Worm (Caenorhabditis elegans) whole organism, late embryonic: ENCODE results near the gene btb-9.

ENCODE experiments used
- C38D4.7 ChIP-seq: fragments of 200-800 bp; sonication (Bioruptor generic); optimal IDR thresholded peaks from 2 replicates; lab custom pipeline; 2018; ENCODE audit warnings: mild to moderate bottlenecking, missing genetic modification characterization, moderate library complexity, missing compliant biosample characterization
- T23F11.4 ChIP-seq: fragments of 200-800 bp; sonication (Bioruptor generic); optimal IDR thresholded peaks from 2 replicates; lab custom pipeline; 2018; ENCODE audit warnings: mild to moderate bottlenecking, missing genetic modification characterization, missing compliant biosample characterization
- Y22D7AL.16 ChIP-seq: sonication (generic microtip); optimal IDR thresholded peaks from 2 replicates; lab custom pipeline; 2016; ENCODE audit warnings: missing genetic modification characterization, missing compliant biosample characterization
- ama-1 ChIP-seq: fragments of 150-350 bp; optimal IDR thresholded peaks from 2 replicates; lab custom pipeline; 2014
- ceh-18 ChIP-seq: sonication (generic microtip); optimal IDR thresholded peaks from 2 replicates; lab custom pipeline; 2016; ENCODE audit warnings: missing genetic modification characterization, missing compliant biosample characterization
- ceh-22 ChIP-seq: sonication (generic microtip); optimal IDR thresholded peaks from 2 replicates; lab custom pipeline; 2017; ENCODE audit warnings: missing biosample characterization, missing genetic modification characterization
- ceh-24 ChIP-seq: sonication (generic microtip); optimal IDR thresholded peaks from 2 replicates; lab custom pipeline; 2016; ENCODE audit warnings: mild to moderate bottlenecking, missing genetic modification characterization, missing compliant biosample characterization
- ceh-34 ChIP-seq: sonication (generic microtip); optimal IDR thresholded peaks from 2 replicates; lab custom pipeline; 2016; ENCODE audit warnings: mild to moderate bottlenecking, missing genetic modification characterization, missing compliant biosample characterization
- ceh-45 ChIP-seq: fragments of 200-800 bp; sonication (Bioruptor generic); IDR thresholded peaks from 2 replicates; pipeline ENCODE4 v1.3.6; 2022; ENCODE audit warnings: missing genetic modification reagents, missing genetic modification characterization, missing compliant biosample characterization
- ceh-48 ChIP-seq: sonication (generic microtip); optimal IDR thresholded peaks from 2 replicates; lab custom pipeline; 2016; ENCODE audit warnings: missing genetic modification characterization, inconsistent platforms, missing compliant biosample characterization
- ceh-9 ChIP-seq: sonication (generic microtip); optimal IDR thresholded peaks from 2 replicates; lab custom pipeline; 2016; ENCODE audit warnings: mild to moderate bottlenecking, missing genetic modification characterization, inconsistent platforms, missing compliant biosample characterization
- che-1 ChIP-seq: sonication (generic microtip); optimal IDR thresholded peaks from 2 replicates; lab custom pipeline; 2016; ENCODE audit warnings: mild to moderate bottlenecking, missing genetic modification characterization, missing compliant biosample characterization
- dmd-4 ChIP-seq: sonication (generic microtip); optimal IDR thresholded peaks from 2 replicates; lab custom pipeline; 2016; ENCODE audit warnings: borderline replicate concordance, missing genetic modification characterization, missing compliant biosample characterization
- elt-2 ChIP-seq: sonication (generic microtip); optimal IDR thresholded peaks from 2 replicates; lab custom pipeline; 2016; ENCODE audit warnings: missing genetic modification reagents, missing genetic modification characterization, missing compliant biosample characterization
- hlh-13 ChIP-seq: fragments of 200-800 bp; sonication (Bioruptor generic); optimal IDR thresholded peaks from 2 replicates; lab custom pipeline; 2018; ENCODE audit warnings: mild to moderate bottlenecking, missing genetic modification characterization, missing compliant biosample characterization
- hlh-6 ChIP-seq: sonication (generic microtip); optimal IDR thresholded peaks from 2 replicates; lab custom pipeline; 2016; ENCODE audit warnings: missing genotype, missing genetic modification characterization, missing compliant biosample characterization
- madf-2 ChIP-seq: sonication (generic microtip); optimal IDR thresholded peaks from 2 replicates; lab custom pipeline; 2017; ENCODE audit warnings: missing genetic modification characterization, missing compliant biosample characterization
- mec-3 ChIP-seq: sonication (generic microtip); optimal IDR thresholded peaks from 2 replicates; lab custom pipeline; 2016; ENCODE audit warnings: borderline replicate concordance, missing genetic modification characterization, missing compliant biosample characterization
- nfya-1 ChIP-seq: sonication (generic microtip); optimal IDR thresholded peaks from 2 replicates; lab custom pipeline; 2017; ENCODE audit warnings: missing genetic modification characterization, mild to moderate bottlenecking, missing compliant biosample characterization, antibody characterized with exemption, moderate library complexity
- nhr-11 ChIP-seq: fragments of 150-350 bp; optimal IDR thresholded peaks from 2 replicates; lab custom pipeline; 2014; ENCODE audit warnings: missing biosample characterization, missing genetic modification characterization
- npax-4 ChIP-seq: sonication (generic microtip); optimal IDR thresholded peaks from 2 replicates; lab custom pipeline; 2016; ENCODE audit warnings: missing genetic modification characterization, missing compliant biosample characterization
- pag-3 ChIP-seq: sonication (generic microtip); optimal IDR thresholded peaks from 2 replicates; lab custom pipeline; 2016; ENCODE audit warnings: missing compliant biosample characterization, missing genetic modification characterization, borderline replicate concordance
- pha-4 ChIP-seq: fragments of 150-350 bp; optimal IDR thresholded peaks from 2 replicates; lab custom pipeline; 2018; ENCODE audit warnings: missing biosample characterization, missing genetic modification reagents, missing genetic modification characterization
- pqm-1 ChIP-seq: sonication (generic microtip); optimal IDR thresholded peaks from 2 replicates; lab custom pipeline; 2016; ENCODE audit warnings: missing genetic modification characterization, missing compliant biosample characterization
- ref-2 ChIP-seq: sonication (generic microtip); optimal IDR thresholded peaks from 2 replicates; lab custom pipeline; 2016; ENCODE audit warnings: missing genetic modification characterization, missing compliant biosample characterization
- rnt-1 ChIP-seq: sonication (generic microtip); optimal IDR thresholded peaks from 2 replicates; lab custom pipeline; 2016; ENCODE audit warnings: missing genetic modification characterization, missing compliant biosample characterization
- sdc-2 ChIP-seq: sonication (generic microtip); optimal IDR thresholded peaks from 2 replicates; lab custom pipeline; 2016; ENCODE audit warnings: missing genotype, missing genetic modification characterization, missing compliant biosample characterization
- sox-2 ChIP-seq: fragments of 200-800 bp; sonication (Bioruptor generic); IDR thresholded peaks from 2 replicates; pipeline ENCODE4 v1.3.6; 2022; ENCODE audit warnings: missing genetic modification reagents, missing genetic modification characterization, missing compliant biosample characterization
- sox-4 ChIP-seq: sonication (generic microtip); optimal IDR thresholded peaks from 2 replicates; lab custom pipeline; 2017; ENCODE audit warnings: mild to moderate bottlenecking, missing genetic modification characterization, inconsistent platforms, missing compliant biosample characterization
- syd-9 ChIP-seq: sonication (generic microtip); optimal IDR thresholded peaks from 2 replicates; lab custom pipeline; 2016; ENCODE audit warnings: mild to moderate bottlenecking, missing genetic modification characterization, moderate library complexity, missing compliant biosample characterization
- tbx-2 ChIP-seq: sonication (generic microtip); optimal IDR thresholded peaks from 2 replicates; lab custom pipeline; 2016; ENCODE audit warnings: missing genetic modification characterization, missing compliant biosample characterization
- tbx-7 ChIP-seq: sonication (generic microtip); optimal IDR thresholded peaks from 2 replicates; lab custom pipeline; 2016; ENCODE audit warnings: missing genotype, missing genetic modification characterization, missing compliant biosample characterization
- ttx-3 ChIP-seq: sonication (generic microtip); optimal IDR thresholded peaks from 2 replicates; lab custom pipeline; 2016; ENCODE audit warnings: missing genetic modification reagents, missing genetic modification characterization, missing compliant biosample characterization
- unc-42 ChIP-seq: sonication (generic microtip); optimal IDR thresholded peaks from 2 replicates; lab custom pipeline; 2016; ENCODE audit warnings: missing genotype, missing genetic modification characterization, missing compliant biosample characterization
- unc-86 ChIP-seq: sonication (generic microtip); optimal IDR thresholded peaks from 2 replicates; lab custom pipeline; 2016; ENCODE audit warnings: missing genetic modification characterization, missing compliant biosample characterization
- zip-5 ChIP-seq: sonication (generic microtip); optimal IDR thresholded peaks from 2 replicates; lab custom pipeline; 2016; ENCODE audit warnings: missing genetic modification characterization, missing compliant biosample characterization
- ztf-16 ChIP-seq: sonication (generic microtip); optimal IDR thresholded peaks from 2 replicates; lab custom pipeline; 2017; ENCODE audit warnings: missing genetic modification characterization, missing compliant biosample characterization

Gene btb-9

DNA sequence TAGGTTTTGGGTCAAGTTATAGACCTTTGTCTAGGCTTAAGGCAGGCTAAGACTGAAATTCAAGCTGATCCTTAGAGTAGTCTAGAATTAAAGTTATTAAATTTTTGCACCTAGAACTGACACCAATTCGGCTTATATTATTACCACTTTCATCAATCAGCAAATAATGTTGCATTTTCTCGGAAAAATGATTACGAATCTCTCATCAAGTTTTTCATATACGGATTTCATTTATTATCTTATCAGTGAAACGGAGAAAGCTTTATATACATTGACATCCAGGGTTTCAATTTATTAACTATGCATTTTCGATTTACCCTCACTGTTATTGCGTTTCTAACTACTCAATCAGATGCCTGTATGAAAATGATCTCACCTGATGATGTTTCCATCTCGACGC lies 12.9 kb downstream of the btb-9 start, which contains the start of gene K07G6.1:
TSS of gene K07G6.1 (plus strand) at position 301 of the 400 bp plus-strand sequence.
- no peak for TF ChIP-seq unc-42 (tag; lab: Kevin White, UChicago)
- TF ChIP-seq, all 69 proteins: peak for 0

DNA sequence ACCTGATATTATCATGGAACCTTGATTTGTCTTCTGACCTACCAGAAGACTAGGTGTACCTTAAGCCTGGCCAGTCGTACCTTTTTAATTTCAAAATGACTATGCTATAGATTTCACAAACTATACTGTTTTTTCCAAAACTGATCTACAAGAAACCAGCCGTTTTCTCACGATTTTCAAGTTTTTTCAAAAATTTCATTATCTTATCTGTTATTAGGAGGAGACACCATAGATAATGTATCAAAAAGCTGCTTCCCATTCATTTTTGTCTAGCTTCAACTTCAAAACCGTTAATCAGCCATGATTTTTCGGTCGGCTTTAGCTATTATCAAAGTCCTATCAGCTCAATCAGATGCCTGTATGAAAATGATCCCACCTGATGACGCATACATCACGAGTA lies 14.2 kb downstream of the btb-9 start, which contains the start of gene F36H5.12:
TSS of gene F36H5.12 (plus strand) at position 301 of the 400 bp plus-strand sequence.
- TF ChIP-seq tbx-7 (no peak), sdc-2 (tag; lab: Kevin White, UChicago) (no peak), unc-86 (tag; lab: Kevin White, UChicago) (no peak), ceh-22 (tag; lab: Kevin White, UChicago) (no peak), elt-2 (tag; lab: Kevin White, UChicago) (no peak), mec-3 (tag; lab: Kevin White, UChicago) (no peak), ama-1 (lab: Kevin White, UChicago) (no peak), pqm-1 (tag; lab: Kevin White, UChicago) (no peak), syd-9 (tag; lab: Kevin White, UChicago) (no peak), ceh-9 (tag; lab: Kevin White, UChicago) (no peak), ztf-16 (tag; lab: Kevin White, UChicago) (no peak)

DNA sequence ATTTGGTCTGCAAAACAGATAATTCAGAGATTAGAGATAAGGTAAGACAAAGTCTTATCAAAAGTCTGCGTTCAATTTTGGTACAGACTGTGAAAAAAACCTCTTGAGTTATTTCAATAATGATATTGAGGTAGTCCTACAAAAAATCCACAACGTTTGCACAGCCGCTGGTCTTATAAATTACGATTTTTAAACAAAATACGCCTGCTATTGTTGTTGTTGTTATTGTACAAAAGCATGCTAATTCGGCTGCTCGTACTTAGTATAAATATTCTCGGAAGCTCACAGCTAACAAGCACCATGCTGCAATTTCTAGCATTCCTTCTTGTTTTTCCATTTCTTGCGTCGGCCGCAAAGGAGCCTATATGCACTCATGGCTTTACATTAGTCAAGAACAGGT lies 15.9 kb downstream of the btb-9 start, which contains the start of gene clec-19:
TSS of gene clec-19 (plus strand) at position 301 of the 400 bp plus-strand sequence.
- TF ChIP-seq C38D4.7 (GFP tag; lab: Kevin White, UChicago) (no peak), pqm-1 (tag; lab: Kevin White, UChicago) (no peak), unc-86 (tag; lab: Kevin White, UChicago) (no peak), ceh-45 (no peak), ceh-24 (tag; lab: Kevin White, UChicago) (no peak), ceh-48 (tag; lab: Kevin White, UChicago) (no peak), ref-2 (no peak), syd-9 (tag; lab: Kevin White, UChicago) (no peak)

- TF ChIP-seq dmd-4 (tag; lab: Kevin White, UChicago): no peak
- no peak for TF ChIP-seq sdc-2 (tag; lab: Kevin White, UChicago)
- TF ChIP-seq ttx-3 (tag; lab: Kevin White, UChicago): no peak
- no peak for TF ChIP-seq ceh-9 (tag; lab: Kevin White, UChicago)
- TF ChIP-seq nfya-1 (tag; lab: Kevin White, UChicago): no peak
Observed at ce11 chrII:1750413-1750812, 22.1 kb downstream of the btb-9 start, which contains the start of the genes F36H5.13 and F36H5.8. Gene F36H5.13, minus strand, starts transcription at chrII:1750513. Gene F36H5.8, minus strand, starts transcription at chrII:1750686.

DNA sequence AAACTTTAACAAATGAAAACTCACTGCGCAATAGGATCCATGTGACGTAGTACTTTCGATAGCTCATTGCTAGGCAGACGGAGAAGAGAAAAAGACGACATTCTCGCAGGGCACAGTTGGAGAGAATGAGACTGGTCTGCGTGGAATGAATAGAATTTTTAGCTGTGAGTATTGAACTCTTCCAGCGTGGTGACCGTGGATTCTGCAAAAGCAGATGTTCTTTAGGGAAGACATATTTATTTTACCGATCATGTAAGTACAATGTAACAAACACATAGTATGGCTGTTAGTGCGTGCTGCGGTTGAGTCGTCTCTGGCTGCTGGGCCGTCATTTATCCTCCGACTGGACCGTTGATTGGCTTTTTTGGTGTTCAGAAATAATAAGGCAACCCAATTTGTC lies 24.7 kb downstream of the btb-9 start, which contains the start of gene F36H5.9:
TSS of gene F36H5.9 (minus strand) at position 101 of the 400 bp plus-strand sequence.
- TF ChIP-seq ceh-34 (tag; lab: Kevin White, UChicago) (no peak), hlh-6 (tag; lab: Kevin White, UChicago) (no peak), nhr-11 (tag; lab: Kevin White, UChicago) (no peak), ceh-48 (tag; lab: Kevin White, UChicago) (no peak), pha-4 (tag; lab: Kevin White, UChicago) (no peak)
- TF ChIP-seq, all 69 proteins: peak for 0

DNA sequence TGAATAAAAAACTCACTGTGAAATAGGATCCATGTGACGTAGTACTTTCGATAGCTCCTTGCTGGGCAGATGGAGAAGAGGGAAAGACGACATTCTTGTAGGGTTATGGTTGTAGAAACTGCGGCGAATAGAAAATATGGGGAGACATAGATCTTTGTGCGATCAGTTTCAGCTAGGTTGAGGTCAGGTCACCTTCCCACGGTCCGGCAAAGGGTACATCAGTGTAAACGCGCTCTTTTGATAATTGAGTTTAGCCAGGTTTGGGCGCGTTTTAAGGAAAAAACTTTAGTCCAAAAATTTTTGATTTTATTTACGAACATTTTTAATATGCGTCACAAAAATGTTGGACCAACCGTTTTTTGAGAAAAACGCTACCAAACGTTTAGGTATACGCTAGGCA lies 27.8 kb downstream of the btb-9 start, which contains the start of gene F36H5.17:
TSS of gene F36H5.17 (minus strand) at position 101 of the 400 bp plus-strand sequence.
- TF ChIP-seq hlh-13 (no peak), mec-3 (tag; lab: Kevin White, UChicago) (no peak), sox-4 (tag; lab: Kevin White, UChicago) (no peak), rnt-1 (no peak), che-1 (tag; lab: Kevin White, UChicago) (no peak), T23F11.4 (no peak), pag-3 (no peak), zip-5 (tag; lab: Kevin White, UChicago) (no peak), ceh-18 (tag; lab: Kevin White, UChicago) (no peak), npax-4 (tag; lab: Kevin White, UChicago) (no peak), ref-2 (no peak), sox-2 (no peak), tbx-2 (no peak), Y22D7AL.16 (no peak), nhr-11 (tag; lab: Kevin White, UChicago) (no peak), syd-9 (tag; lab: Kevin White, UChicago) (no peak), ama-1 (lab: Kevin White, UChicago) (no peak), madf-2 (tag; lab: Kevin White, UChicago) (no peak), ceh-24 (tag; lab: Kevin White, UChicago) (no peak)
